Worm (Caenorhabditis elegans) whole organism, late embryonic: ENCODE data around the gene ZC21.8.

Experiments
- C08G9.2 ChIP-seq: sonication (generic microtip); optimal IDR thresholded peaks from 2 replicates; lab custom pipeline; 2016; ENCODE audit warnings: mild to moderate bottlenecking, missing genetic modification characterization, moderate library complexity, missing compliant biosample characterization
- K02D7.2 ChIP-seq: sonication (generic microtip); optimal IDR thresholded peaks from 2 replicates; lab custom pipeline; 2017; ENCODE audit warnings: mild to moderate bottlenecking, missing genetic modification characterization, missing compliant biosample characterization
- Y22D7AL.16 ChIP-seq: sonication (generic microtip); optimal IDR thresholded peaks from 2 replicates; lab custom pipeline; 2016; ENCODE audit warnings: missing genetic modification characterization, missing compliant biosample characterization
- ama-1 ChIP-seq: fragments of 150-350 bp; optimal IDR thresholded peaks from 2 replicates; lab custom pipeline; 2014
- ceh-14 ChIP-seq: sonication (generic microtip); optimal IDR thresholded peaks from 2 replicates; lab custom pipeline; 2016; ENCODE audit warnings: missing genotype, missing genetic modification characterization, missing compliant biosample characterization
- ceh-2 ChIP-seq: sonication (generic microtip); optimal IDR thresholded peaks from 2 replicates; lab custom pipeline; 2016; ENCODE audit warnings: missing genotype, missing genetic modification characterization, missing compliant biosample characterization
- ceh-22 ChIP-seq: sonication (generic microtip); optimal IDR thresholded peaks from 2 replicates; lab custom pipeline; 2017; ENCODE audit warnings: missing biosample characterization, missing genetic modification characterization
- ceh-24 ChIP-seq: sonication (generic microtip); optimal IDR thresholded peaks from 2 replicates; lab custom pipeline; 2016; ENCODE audit warnings: mild to moderate bottlenecking, missing genetic modification characterization, missing compliant biosample characterization
- ceh-34 ChIP-seq: sonication (generic microtip); optimal IDR thresholded peaks from 2 replicates; lab custom pipeline; 2016; ENCODE audit warnings: mild to moderate bottlenecking, missing genetic modification characterization, missing compliant biosample characterization
- ceh-48 ChIP-seq: sonication (generic microtip); optimal IDR thresholded peaks from 2 replicates; lab custom pipeline; 2016; ENCODE audit warnings: missing genetic modification characterization, inconsistent platforms, missing compliant biosample characterization
- che-1 ChIP-seq: sonication (generic microtip); optimal IDR thresholded peaks from 2 replicates; lab custom pipeline; 2016; ENCODE audit warnings: mild to moderate bottlenecking, missing genetic modification characterization, missing compliant biosample characterization
- dmd-4 ChIP-seq: sonication (generic microtip); optimal IDR thresholded peaks from 2 replicates; lab custom pipeline; 2016; ENCODE audit warnings: borderline replicate concordance, missing genetic modification characterization, missing compliant biosample characterization
- elt-2 ChIP-seq: sonication (generic microtip); optimal IDR thresholded peaks from 2 replicates; lab custom pipeline; 2016; ENCODE audit warnings: missing genetic modification reagents, missing genetic modification characterization, missing compliant biosample characterization
- elt-4 ChIP-seq: sonication (generic microtip); optimal IDR thresholded peaks from 2 replicates; lab custom pipeline; 2016; ENCODE audit warnings: missing genetic modification characterization, missing compliant biosample characterization
- ets-4 ChIP-seq: sonication (generic microtip); optimal IDR thresholded peaks from 2 replicates; lab custom pipeline; 2016; ENCODE audit warnings: missing genetic modification characterization, missing compliant biosample characterization
- fax-1 ChIP-seq: sonication (generic microtip); optimal IDR thresholded peaks from 2 replicates; lab custom pipeline; 2016; ENCODE audit warnings: missing genotype, missing genetic modification characterization, missing compliant biosample characterization
- fkh-10 ChIP-seq: fragments of 150-350 bp; optimal IDR thresholded peaks from 2 replicates; lab custom pipeline; 2014; ENCODE audit warnings: missing biosample characterization, missing genetic modification reagents, missing genetic modification characterization
- fkh-6 ChIP-seq: sonication (generic microtip); optimal IDR thresholded peaks from 2 replicates; lab custom pipeline; 2016; ENCODE audit warnings: missing genetic modification characterization, missing compliant biosample characterization
- hlh-13 ChIP-seq: fragments of 200-800 bp; sonication (Bioruptor generic); optimal IDR thresholded peaks from 2 replicates; lab custom pipeline; 2018; ENCODE audit warnings: mild to moderate bottlenecking, missing genetic modification characterization, missing compliant biosample characterization
- hlh-30 ChIP-seq: sonication (generic microtip); optimal IDR thresholded peaks from 2 replicates; lab custom pipeline; 2017; ENCODE audit warnings: antibody characterized with exemption, missing genetic modification characterization, missing compliant biosample characterization; ENCODE audit not compliant: insufficient read depth
- hlh-8 ChIP-seq: sonication (generic microtip); optimal IDR thresholded peaks from 2 replicates; lab custom pipeline; 2016; ENCODE audit warnings: missing genotype, missing genetic modification characterization, missing compliant biosample characterization
- lim-6 ChIP-seq: sonication (generic microtip); optimal IDR thresholded peaks from 2 replicates; lab custom pipeline; 2016; ENCODE audit warnings: missing genetic modification characterization, missing compliant biosample characterization
- madf-2 ChIP-seq: sonication (generic microtip); optimal IDR thresholded peaks from 2 replicates; lab custom pipeline; 2017; ENCODE audit warnings: missing genetic modification characterization, missing compliant biosample characterization
- nfya-1 ChIP-seq: sonication (generic microtip); optimal IDR thresholded peaks from 2 replicates; lab custom pipeline; 2017; ENCODE audit warnings: missing genetic modification characterization, mild to moderate bottlenecking, missing compliant biosample characterization, antibody characterized with exemption, moderate library complexity
- nhr-11 ChIP-seq: fragments of 150-350 bp; optimal IDR thresholded peaks from 2 replicates; lab custom pipeline; 2014; ENCODE audit warnings: missing biosample characterization, missing genetic modification characterization
- nhr-232 ChIP-seq: sonication (generic microtip); optimal IDR thresholded peaks from 2 replicates; lab custom pipeline; 2016; ENCODE audit warnings: missing genetic modification characterization, missing compliant biosample characterization
- npax-4 ChIP-seq: sonication (generic microtip); optimal IDR thresholded peaks from 2 replicates; lab custom pipeline; 2016; ENCODE audit warnings: missing genetic modification characterization, missing compliant biosample characterization
- odd-2 ChIP-seq: sonication (generic microtip); optimal IDR thresholded peaks from 2 replicates; lab custom pipeline; 2017; ENCODE audit warnings: antibody characterized with exemption, mild to moderate bottlenecking, missing genetic modification characterization, missing compliant biosample characterization
- pat-9 ChIP-seq: fragments of 200-800 bp; sonication (Bioruptor generic); optimal IDR thresholded peaks from 2 replicates; lab custom pipeline; 2018; ENCODE audit warnings: mild to moderate bottlenecking, missing genetic modification characterization, moderate library complexity, missing compliant biosample characterization
- pax-1 ChIP-seq: fragments of 150-350 bp; optimal IDR thresholded peaks from 2 replicates; lab custom pipeline; 2014; ENCODE audit warnings: missing biosample characterization, missing genetic modification characterization
- pha-4 ChIP-seq: fragments of 150-350 bp; optimal IDR thresholded peaks from 2 replicates; lab custom pipeline; 2018; ENCODE audit warnings: missing biosample characterization, missing genetic modification reagents, missing genetic modification characterization
- pqm-1 ChIP-seq: sonication (generic microtip); optimal IDR thresholded peaks from 2 replicates; lab custom pipeline; 2016; ENCODE audit warnings: missing genetic modification characterization, missing compliant biosample characterization
- pros-1 ChIP-seq: fragments of 150-350 bp; optimal IDR thresholded peaks from 2 replicates; lab custom pipeline; 2014; ENCODE audit warnings: missing biosample characterization, missing genetic modification reagents, missing genetic modification characterization
- sdc-2 ChIP-seq: sonication (generic microtip); optimal IDR thresholded peaks from 2 replicates; lab custom pipeline; 2016; ENCODE audit warnings: missing genotype, missing genetic modification characterization, missing compliant biosample characterization
- sox-2 ChIP-seq: fragments of 200-800 bp; sonication (Bioruptor generic); IDR thresholded peaks from 2 replicates; pipeline ENCODE4 v1.3.6; 2022; ENCODE audit warnings: missing genetic modification reagents, missing genetic modification characterization, missing compliant biosample characterization
- sox-4 ChIP-seq: sonication (generic microtip); optimal IDR thresholded peaks from 2 replicates; lab custom pipeline; 2017; ENCODE audit warnings: mild to moderate bottlenecking, missing genetic modification characterization, inconsistent platforms, missing compliant biosample characterization
- tbx-2 ChIP-seq: sonication (generic microtip); optimal IDR thresholded peaks from 2 replicates; lab custom pipeline; 2016; ENCODE audit warnings: missing genetic modification characterization, missing compliant biosample characterization
- ttx-3 ChIP-seq: sonication (generic microtip); optimal IDR thresholded peaks from 2 replicates; lab custom pipeline; 2016; ENCODE audit warnings: missing genetic modification reagents, missing genetic modification characterization, missing compliant biosample characterization
- unc-42 ChIP-seq: sonication (generic microtip); optimal IDR thresholded peaks from 2 replicates; lab custom pipeline; 2016; ENCODE audit warnings: missing genotype, missing genetic modification characterization, missing compliant biosample characterization
- unc-55 ChIP-seq: sonication (generic microtip); optimal IDR thresholded peaks from 2 replicates; lab custom pipeline; 2017; ENCODE audit warnings: missing biosample characterization, missing genetic modification reagents, missing genetic modification characterization
- unc-86 ChIP-seq: sonication (generic microtip); optimal IDR thresholded peaks from 2 replicates; lab custom pipeline; 2016; ENCODE audit warnings: missing genetic modification characterization, missing compliant biosample characterization
- zip-5 ChIP-seq: sonication (generic microtip); optimal IDR thresholded peaks from 2 replicates; lab custom pipeline; 2016; ENCODE audit warnings: missing genetic modification characterization, missing compliant biosample characterization

The ZC21.8 gene

DNA sequence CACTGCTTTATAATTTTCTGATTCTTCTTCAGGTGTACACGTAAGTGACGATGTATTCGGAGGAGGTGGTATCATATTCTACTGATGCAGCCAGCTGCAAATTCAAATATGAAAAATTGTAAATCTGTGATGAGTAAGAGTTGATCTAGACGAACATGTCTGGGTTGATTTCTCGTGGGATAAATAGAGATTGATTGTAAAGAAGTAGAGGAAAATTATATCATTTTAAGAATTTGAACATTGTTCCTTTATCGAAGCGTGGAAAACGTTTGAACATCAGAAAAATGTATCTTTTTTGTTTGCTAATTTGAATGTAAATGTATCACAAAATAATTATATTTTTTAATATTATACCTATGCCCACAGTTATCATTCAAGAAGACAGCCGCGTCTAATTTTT, 25.7 kb upstream of the ZC21.8 start, which contains the start of gene ZC21.6:
Gene ZC21.6, minus strand, starts transcription at position 101 of the 400 bp plus-strand sequence.
- TF ChIP-seq pha-4 (tag; lab: Kevin White, UChicago) = no peak
- TF ChIP-seq pat-9 = no peak
- TF ChIP-seq ceh-24 = no peak
- TF ChIP-seq nhr-232 = no peak
- no peak for TF ChIP-seq madf-2
- no peak for TF ChIP-seq pqm-1
- no peak for TF ChIP-seq pros-1
- no peak for TF ChIP-seq nfya-1 (tag; lab: Kevin White, UChicago)
- no peak for TF ChIP-seq elt-2 (tag; lab: Kevin White, UChicago)
- TF ChIP-seq ets-4 (tag; lab: Kevin White, UChicago) = no peak
- TF ChIP-seq hlh-30 = no peak
- TF ChIP-seq ttx-3 = no peak
- no peak for TF ChIP-seq tbx-2 (tag; lab: Kevin White, UChicago)
- TF ChIP-seq che-1 (tag; lab: Kevin White, UChicago) = no peak

ce11 chrIII:8535445-8535844, 15.7 kb upstream of the ZC21.8 start:
- TF ChIP-seq npax-4 (tag; lab: Kevin White, UChicago) (no peak), unc-55 (GFP tag; lab: Kevin White, UChicago) (no peak), nhr-11 (no peak), ceh-34 (tag; lab: Kevin White, UChicago) (no peak), ama-1 (lab: Kevin White, UChicago) (no peak), madf-2 (no peak), pqm-1 (no peak), C08G9.2 (tag; lab: Kevin White, UChicago) (no peak), pax-1 (tag; lab: Kevin White, UChicago) (no peak), ceh-14 (no peak), nfya-1 (tag; lab: Kevin White, UChicago) (no peak), ceh-48 (tag; lab: Kevin White, UChicago) (no peak), ceh-24 (no peak), ceh-22 (tag; lab: Kevin White, UChicago) (no peak), hlh-13 (GFP tag; lab: Kevin White, UChicago) (no peak), ceh-2 (tag; lab: Kevin White, UChicago) (no peak), elt-4 (tag; lab: Kevin White, UChicago) (no peak), lim-6 (no peak), fax-1 (tag; lab: Kevin White, UChicago) (no peak), sdc-2 (no peak)
- TF ChIP-seq, all 69 proteins: peak for 0

- no peak for TF ChIP-seq che-1 (tag; lab: Kevin White, UChicago)
- no peak for TF ChIP-seq sox-4 (tag; lab: Kevin White, UChicago)
- no peak for TF ChIP-seq ceh-48 (tag; lab: Kevin White, UChicago)
- no peak for TF ChIP-seq unc-86
- no peak for TF ChIP-seq fkh-10
Observed at ce11 chrIII:8534647-8535181, 14.9 kb upstream of the ZC21.8 start, which contains the start of gene trp-1. trp-1 (plus strand) TSS chrIII:8535131.

DNA sequence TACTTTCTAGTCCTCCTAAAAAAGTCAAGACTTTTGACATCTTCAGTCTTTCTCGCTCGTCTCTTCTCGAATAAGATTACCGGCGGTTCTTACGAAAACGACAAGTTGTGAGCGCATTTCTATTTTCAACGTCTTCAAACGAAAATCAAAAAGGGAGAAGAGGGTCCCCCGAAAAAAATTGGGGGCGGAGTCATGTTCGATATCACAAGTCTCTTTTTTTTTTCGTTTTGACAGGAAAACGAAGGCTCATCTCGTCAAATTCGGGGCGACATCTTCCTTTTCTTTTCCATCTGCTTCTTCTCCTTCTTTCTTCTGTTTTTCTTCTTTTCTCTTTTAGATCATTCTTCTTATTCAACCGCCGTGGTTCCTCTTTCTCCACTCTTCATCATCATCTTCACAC, 14.1 kb upstream of the ZC21.8 start:
- no peak for TF ChIP-seq hlh-30
- peak; percentile 39 for TF ChIP-seq unc-42
- TF ChIP-seq hlh-13 (GFP tag; lab: Kevin White, UChicago) = no peak

DNA sequence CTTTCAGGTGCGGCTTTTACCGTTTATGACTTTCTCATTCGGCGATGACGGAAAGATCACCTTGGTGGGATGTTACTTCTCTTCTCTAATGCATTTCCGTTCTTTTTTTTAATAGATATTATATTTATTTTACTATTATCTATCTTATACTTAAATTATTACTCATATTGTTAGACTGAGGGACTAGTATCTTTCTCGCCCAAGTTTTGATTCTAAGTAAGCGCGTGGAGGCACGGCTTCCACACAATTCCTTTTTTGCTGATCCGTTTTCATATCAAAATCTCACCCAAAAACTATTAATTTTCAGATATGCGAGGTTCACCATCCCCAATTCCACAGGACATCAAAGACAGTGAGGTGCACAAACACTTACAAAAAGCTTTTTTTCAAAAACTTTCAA, 10.0 kb upstream of the ZC21.8 start, which contains the start of gene ZC21.10:
Gene ZC21.10, plus strand, starts transcription at position 301 of the 400 bp plus-strand sequence.
- TF ChIP-seq elt-4 (tag; lab: Kevin White, UChicago) (no peak), C08G9.2 (tag; lab: Kevin White, UChicago) (no peak), ama-1 (lab: Kevin White, UChicago) (no peak), unc-86 (no peak), K02D7.2 (no peak), ttx-3 (no peak), pax-1 (tag; lab: Kevin White, UChicago) (no peak), fkh-10 (no peak), hlh-8 (no peak), sox-2 (GFP tag; lab: Robert Waterston, UW) (no peak), nfya-1 (tag; lab: Kevin White, UChicago) (no peak), zip-5 (tag; lab: Kevin White, UChicago) (no peak), dmd-4 (tag; lab: Kevin White, UChicago) (no peak), odd-2 (no peak), Y22D7AL.16 (tag; lab: Kevin White, UChicago) (no peak), unc-42 (no peak), fkh-6 (tag; lab: Kevin White, UChicago) (no peak), unc-55 (GFP tag; lab: Kevin White, UChicago) (no peak), ceh-14 (no peak)
